Fruit fly (Drosophila melanogaster): Measurements from ENCODE around the gene nau.

nau gene

dm6 chr3R:23669401-23670216, 48.5 kb downstream of the nau start, which contains the start of gene CG31145 (continued):
- peak; percentile 99 for TF ChIP-seq kay (GFP tag; optimal IDR thresholded peaks at IDR 0.05)
- peak; percentile 97 for TF ChIP-seq B-H2 (GFP tag; optimal IDR thresholded peaks at IDR 0.05)
- TF ChIP-seq nom (GFP tag; optimal IDR thresholded peaks at IDR 0.05): peak; percentile 95
- TF ChIP-seq usp (GFP tag; optimal IDR thresholded peaks at IDR 0.05): no peak
- peak; percentile 98 for TF ChIP-seq sd (tag; optimal IDR thresholded peaks at IDR 0.05)
- TF ChIP-seq CG42726 (GFP tag; IDR thresholded peaks at IDR 0.05; ENCODE audit: partially characterized antibody): peak; percentile 61; the same call in 1 of the 2 replicates
- TF ChIP-seq Max (GFP tag; optimal IDR thresholded peaks at IDR 0.05): peak; percentile 100
- peak; percentile 96 for TF ChIP-seq dimm (GFP tag; IDR thresholded peaks at IDR 0.05)
- peak; percentile 96 for TF ChIP-seq CG15514 (GFP tag; optimal IDR thresholded peaks at IDR 0.05)
- peak; percentile 97 for TF ChIP-seq psq (GFP tag; optimal IDR thresholded peaks at IDR 0.05)
- peak; percentile 73 for TF ChIP-seq Bgb (GFP tag; IDR thresholded peaks at IDR 0.05; ENCODE audit: partially characterized antibody)
- TF ChIP-seq CG7357 (GFP tag; IDR thresholded peaks at IDR 0.05): peak; percentile 98
- TF ChIP-seq Hand (GFP tag; optimal IDR thresholded peaks at IDR 0.05): peak; percentile 99
- 0 out of 3 replicates have a peak, but pooled peaks have one; percentile 24 for TF ChIP-seq CG16813 (GFP tag; IDR thresholded peaks at IDR 0.05; ENCODE audit: partially characterized antibody)
- TF ChIP-seq caup (GFP tag; optimal IDR thresholded peaks at IDR 0.05; ENCODE audit: severe bottlenecking): peak; percentile 99
- peak; percentile 86 for TF ChIP-seq CG7928 (GFP tag; optimal IDR thresholded peaks at IDR 0.05)
- peak; percentile 98 for TF ChIP-seq CG6175 (GFP tag; IDR thresholded peaks at IDR 0.05)
- peak; percentile 100 for TF ChIP-seq gro (GFP tag; optimal IDR thresholded peaks at IDR 0.05)
- peak; percentile 100 for TF ChIP-seq CG30403 (GFP tag; optimal IDR thresholded peaks at IDR 0.05)
- TF ChIP-seq CG9727 (GFP tag; optimal IDR thresholded peaks at IDR 0.05): peak; percentile 99
- TF ChIP-seq NFAT (GFP tag; IDR thresholded peaks at IDR 0.05): peak; percentile 96
- no peak for TF ChIP-seq nerfin-2 (GFP tag; IDR thresholded peaks at IDR 0.05; ENCODE audit: partially characterized antibody)
- TF ChIP-seq Deaf1 (tag; optimal IDR thresholded peaks at IDR 0.05): peak; percentile 92
- TF ChIP-seq Bdp1 (GFP tag; optimal IDR thresholded peaks at IDR 0.05): peak; percentile 96
- TF ChIP-seq CG11504 (tag; optimal IDR thresholded peaks at IDR 0.05): peak; percentile 99
- TF ChIP-seq Blimp-1 (GFP tag; optimal IDR thresholded peaks at IDR 0.05): peak; percentile 98
- peak; percentile 100 for TF ChIP-seq bcd (GFP tag; optimal IDR thresholded peaks at IDR 0.05)
- peak; percentile 92 for TF ChIP-seq CG30020 (tag; optimal IDR thresholded peaks at IDR 0.05)
- peak; percentile 99 for TF ChIP-seq CG12769 (tag; optimal IDR thresholded peaks at IDR 0.05)
- peak; percentile 99 for TF ChIP-seq CG11398 (GFP tag; optimal IDR thresholded peaks at IDR 0.05)
- peak; percentile 65 for TF ChIP-seq CG15479 (GFP tag; optimal IDR thresholded peaks at IDR 0.05)
- peak; percentile 73 for TF ChIP-seq Sry-β (GFP tag; optimal IDR thresholded peaks at IDR 0.05)
- peak; percentile 94 for TF ChIP-seq dati (GFP tag; IDR thresholded peaks at IDR 0.05)
- peak; percentile 100 for TF ChIP-seq CHES-1-like (GFP tag; optimal IDR thresholded peaks at IDR 0.05)
- TF ChIP-seq odd (GFP tag; optimal IDR thresholded peaks at IDR 0.05): peak; percentile 100
- peak; percentile 100 for TF ChIP-seq ind (GFP tag; optimal IDR thresholded peaks at IDR 0.05)
- peak; percentile 96 for TF ChIP-seq CG3838 (GFP tag; optimal IDR thresholded peaks at IDR 0.05)
- peak; percentile 95 for TF ChIP-seq Ets97D (GFP tag; optimal IDR thresholded peaks at IDR 0.05)
- peak; percentile 99 for TF ChIP-seq CG10147 (GFP tag; optimal IDR thresholded peaks at IDR 0.05)
- peak; percentile 98 for TF ChIP-seq CG31224 (GFP tag; IDR thresholded peaks at IDR 0.05)
- peak; percentile 97 for TF ChIP-seq trem (tag; optimal IDR thresholded peaks at IDR 0.05)
- TF ChIP-seq Neu2 (GFP tag; optimal IDR thresholded peaks at IDR 0.05; ENCODE audit: borderline replicate concordance): peak; percentile 97
- peak; percentile 99 for TF ChIP-seq CG6765 (GFP tag; optimal IDR thresholded peaks at IDR 0.05)
- peak; percentile 99 for TF ChIP-seq ham (GFP tag; IDR thresholded peaks at IDR 0.05)
- TF ChIP-seq abd-A (tag; optimal IDR thresholded peaks at IDR 0.05): peak; percentile 95
- peak; percentile 99 for TF ChIP-seq CG4854 (GFP tag; optimal IDR thresholded peaks at IDR 0.05)
- peak; percentile 99 for TF ChIP-seq CG17568 (GFP tag; optimal IDR thresholded peaks at IDR 0.05)
